Worm (Caenorhabditis elegans) whole organism, L4 larva: ENCODE results near the gene fzy-1.

Experiments
- ZK546.5 ChIP-seq, 2 experiments: sonication (generic microtip); optimal IDR thresholded peaks; 2 replicates each; lab custom pipeline; 2017; ENCODE audit warnings: missing biosample characterization in 2 of 2, missing genetic modification characterization in 2 of 2
- daf-12 ChIP-seq: fragments of 150-350 bp; optimal IDR thresholded peaks from 2 replicates; lab custom pipeline; 2014; ENCODE audit warnings: missing biosample characterization, missing genetic modification reagents, missing genetic modification characterization
- daf-16 ChIP-seq, 3 experiments: sonication (generic microtip); optimal IDR thresholded peaks; 2 replicates each; lab custom pipeline; 2016 to 2017; ENCODE audit warnings: missing genetic modification characterization in 3 of 3, missing genetic modification reagents in 3 of 3, mild to moderate bottlenecking in 2 of 3, missing compliant biosample characterization in 2 of 3, missing biosample characterization in 1 of 3, moderate library complexity in 1 of 3
- fkh-10 ChIP-seq: fragments of 150-350 bp; optimal IDR thresholded peaks from 2 replicates; lab custom pipeline; 2014; ENCODE audit warnings: missing biosample characterization, missing genetic modification reagents, missing genetic modification characterization
- mdl-1 ChIP-seq, 2 experiments: fragments of 150-350 bp in 1 of 2; sonication (generic microtip) in 1 of 2; optimal IDR thresholded peaks; 2 replicates each; lab custom pipeline; 2014 to 2017; ENCODE audit warnings: missing biosample characterization in 2 of 2, missing genetic modification characterization in 2 of 2
- nhr-10 ChIP-seq: fragments of 150-350 bp; optimal IDR thresholded peaks from 2 replicates; lab custom pipeline; 2014; ENCODE audit warnings: missing biosample characterization, missing genetic modification characterization
- nhr-42 ChIP-seq: fragments of 200-800 bp; sonication (Bioruptor generic); IDR thresholded peaks from 2 replicates; pipeline ENCODE4 v1.3.6; 2022; ENCODE audit warnings: missing genetic modification characterization, missing compliant biosample characterization
- nhr-77 ChIP-seq: fragments of 150-350 bp; optimal IDR thresholded peaks from 2 replicates; lab custom pipeline; 2014; ENCODE audit warnings: missing biosample characterization, missing genetic modification characterization
- pha-4 ChIP-seq, 2 experiments: fragments of 150-350 bp in 1 of 2; fragments of 200-800 bp in 1 of 2; sonication (Bioruptor generic) in 1 of 2; IDR thresholded peaks in 1 of 2; optimal IDR thresholded peaks in 1 of 2; 2 replicates each; pipeline versions ENCODE4 v1.3.6 to Lab custom; 2014 to 2022; ENCODE audit warnings: missing genetic modification characterization in 2 of 2, missing genetic modification reagents in 2 of 2, missing biosample characterization in 1 of 2, missing compliant biosample characterization in 1 of 2
- skn-1 ChIP-seq: fragments of 150-350 bp; optimal IDR thresholded peaks from 2 replicates; lab custom pipeline; 2014; ENCODE audit warnings: missing biosample characterization, missing genetic modification characterization
- snpc-1.2 ChIP-seq: fragments of 200-800 bp; sonication (Bioruptor generic); IDR thresholded peaks from 2 replicates; pipeline ENCODE4 v1.3.6; 2022; ENCODE audit warnings: missing genetic modification reagents, missing genetic modification characterization, missing compliant biosample characterization
- ztf-11 ChIP-seq: fragments of 150-350 bp; optimal IDR thresholded peaks from 2 replicates; lab custom pipeline; 2014; ENCODE audit warnings: missing biosample characterization, missing genetic modification characterization

- TF ChIP-seq ztf-11 (tag; lab: Kevin White, UChicago), result no peak
- TF ChIP-seq mdl-1 (tag; optimal IDR thresholded peaks at IDR 0.05; lab: Kevin White, UChicago), result no peak
- TF ChIP-seq nhr-42 (GFP tag; lab: Robert Waterston, UW), result no peak
- no peak for TF ChIP-seq snpc-1.2
- no peak for TF ChIP-seq daf-16 (GFP tag; optimal IDR thresholded peaks at IDR 0.05; lab: Kevin White, UChicago)
- peak; percentile 78 for TF ChIP-seq daf-16 (tag; optimal IDR thresholded peaks at IDR 0.05; lab: Kevin White, UChicago)
- TF ChIP-seq nhr-10 (tag; lab: Kevin White, UChicago), result no peak
- TF ChIP-seq fkh-10 (GFP tag; lab: Kevin White, UChicago), result no peak
- no peak for TF ChIP-seq daf-12
- TF ChIP-seq nhr-77 (tag; lab: Kevin White, UChicago), result no peak
- no peak for TF ChIP-seq skn-1 (tag; lab: Kevin White, UChicago)
- TF ChIP-seq pha-4 (GFP tag; IDR thresholded peaks at IDR 0.05; lab: Robert Waterston, UW), result no peak
- no peak for TF ChIP-seq pha-4 (tag; optimal IDR thresholded peaks at IDR 0.05; lab: Kevin White, UChicago)
- TF ChIP-seq ZK546.5 (tag; optimal IDR thresholded peaks at IDR 0.05; lab: Kevin White, UChicago), result no peak
These were observed 3.2 kb downstream of the fzy-1 start, which contains the start of gene cyp-44A1 for ce11 chrII:5503760-5504159.
